Fruit fly (Drosophila melanogaster): ENCODE measurements around the gene Pkc98E.

dm6 chr3R:29086896-29087295 lies 47.9 kb downstream of the Pkc98E start:
- no peak for TF ChIP-seq CG8478 (optimal IDR thresholded peaks at IDR 0.05)
- TF ChIP-seq CTCF (optimal IDR thresholded peaks at IDR 0.05), result no peak
